Fruit fly (Drosophila melanogaster) whole organism, embryonic: ENCODE measurements around the gene Sil1.

Experiments
- CG10543 ChIP-seq: fragments of 200-800 bp; sonication (Bioruptor generic); optimal IDR thresholded peaks from 3 replicates; lab custom pipeline; 2017; ENCODE audit warnings: missing biosample characterization, mild to moderate bottlenecking, missing genetic modification characterization, moderate library complexity
- CG11723 ChIP-seq: fragments of 200-800 bp; sonication (Bioruptor generic); optimal IDR thresholded peaks from 2 replicates; lab custom pipeline; 2017; ENCODE audit warnings: missing biosample characterization, mild to moderate bottlenecking, missing genetic modification characterization
- CG14441 ChIP-seq: fragments of 200-800 bp; sonication (Bioruptor generic); IDR thresholded peaks from 2 replicates; pipeline ENCODE4 v1.3.6; 2022; ENCODE audit warnings: missing biosample characterization, missing genetic modification characterization
- CG15073 ChIP-seq: fragments of 200-800 bp; sonication (Bioruptor generic); optimal IDR thresholded peaks from 2 replicates; lab custom pipeline; 2016; ENCODE audit warnings: missing biosample characterization, missing genetic modification characterization
- CG15479 ChIP-seq: fragments of 200-800 bp; sonication (Bioruptor generic); optimal IDR thresholded peaks from 3 replicates; lab custom pipeline; 2019; ENCODE audit warnings: missing biosample characterization, mild to moderate bottlenecking, missing genetic modification characterization, moderate library complexity
- CG17361 ChIP-seq: fragments of 200-800 bp; sonication (Bioruptor generic); IDR thresholded peaks from 3 replicates; pipeline ENCODE4 v1.3.6; 2022; ENCODE audit warnings: missing biosample characterization, missing genetic modification characterization
- CG3065 ChIP-seq: fragments of 200-800 bp; sonication (Bioruptor generic); optimal IDR thresholded peaks from 2 replicates; lab custom pipeline; 2016; ENCODE audit warnings: missing biosample characterization, missing genetic modification characterization
- CG32772 ChIP-seq: fragments of 200-800 bp; sonication (Bioruptor generic); IDR thresholded peaks from 2 replicates; pipeline ENCODE4 v1.3.6; 2022; ENCODE audit warnings: missing biosample characterization, missing genetic modification characterization
- CG3995 ChIP-seq: fragments of 200-800 bp; sonication (Bioruptor generic); optimal IDR thresholded peaks from 3 replicates; lab custom pipeline; 2016; ENCODE audit warnings: missing biosample characterization, missing genetic modification characterization
- CG4360 ChIP-seq: fragments of 200-800 bp; sonication (Bioruptor generic); IDR thresholded peaks from 2 replicates; pipeline ENCODE4 v1.3.6; 2022; ENCODE audit warnings: missing biosample characterization, missing genetic modification characterization
- CG7963 ChIP-seq: fragments of 200-800 bp; sonication (Bioruptor generic); IDR thresholded peaks from 3 replicates; pipeline ENCODE4 v1.3.6; 2022; ENCODE audit warnings: missing biosample characterization, missing genetic modification characterization; ENCODE audit not compliant: partially characterized antibody
- CG8478 ChIP-seq: fragments of >200 bp; optimal IDR thresholded peaks from 2 replicates; lab custom pipeline; 2018
- CG8944 ChIP-seq: fragments of 200-800 bp; sonication (Bioruptor generic); optimal IDR thresholded peaks from 3 replicates; lab custom pipeline; 2016; ENCODE audit warnings: missing biosample characterization, missing genetic modification characterization
- CG9437 ChIP-seq: fragments of 200-800 bp; sonication (Bioruptor generic); optimal IDR thresholded peaks from 2 replicates; lab custom pipeline; 2018; ENCODE audit warnings: missing biosample characterization, mild to moderate bottlenecking, missing genetic modification characterization
- D ChIP-seq, 2 experiments: fragments of 200-800 bp in 1 of 2; fragments of >200 bp in 1 of 2; sonication (Bioruptor generic) in 1 of 2; optimal IDR thresholded peaks; 2 replicates in 1 of 2; 3 replicates in 1 of 2; lab custom pipeline; 2017; ENCODE audit warnings: mild to moderate bottlenecking in 1 of 2, missing biosample characterization in 1 of 2, missing genetic modification characterization in 1 of 2, missing genetic modification reagents in 1 of 2
- Dad ChIP-seq: fragments of 200-800 bp; sonication (Bioruptor generic); optimal IDR thresholded peaks from 3 replicates; lab custom pipeline; 2016; ENCODE audit warnings: missing biosample characterization, missing genetic modification characterization
- Deaf1 ChIP-seq: fragments of 200-800 bp; optimal IDR thresholded peaks from 3 replicates; lab custom pipeline; 2019; ENCODE audit warnings: missing biosample characterization, mild to moderate bottlenecking, missing genetic modification characterization, moderate library complexity
- Dip3 ChIP-seq: fragments of 200-800 bp; sonication (Bioruptor generic); optimal IDR thresholded peaks from 3 replicates; lab custom pipeline; 2016; ENCODE audit warnings: missing biosample characterization, missing genetic modification characterization
- Eip74EF ChIP-seq, 2 experiments: fragments of 200-800 bp in 1 of 2; fragments of >200 bp in 1 of 2; sonication (Bioruptor generic) in 1 of 2; optimal IDR thresholded peaks; 2 replicates each; lab custom pipeline; 2017 to 2019; ENCODE audit warnings: missing biosample characterization in 2 of 2, missing genetic modification characterization in 2 of 2, mild to moderate bottlenecking in 1 of 2, moderate library complexity in 1 of 2
- Ets97D ChIP-seq: fragments of 200-800 bp; sonication (Bioruptor generic); optimal IDR thresholded peaks from 3 replicates; lab custom pipeline; 2016; ENCODE audit warnings: missing biosample characterization, missing genetic modification characterization
- H15 ChIP-seq: fragments of 200-800 bp; sonication (Bioruptor generic); IDR thresholded peaks from 3 replicates; pipeline ENCODE4 v1.3.6; 2022; ENCODE audit warnings: missing biosample characterization, missing genetic modification characterization
- Hand ChIP-seq: fragments of 200-800 bp; sonication (Bioruptor generic); optimal IDR thresholded peaks from 2 replicates; lab custom pipeline; 2017; ENCODE audit warnings: mild to moderate bottlenecking, missing biosample characterization, missing genetic modification reagents, missing genetic modification characterization
- HmgZ ChIP-seq: fragments of 200-800 bp; sonication (Bioruptor generic); optimal IDR thresholded peaks from 2 replicates; lab custom pipeline; 2018; ENCODE audit warnings: missing biosample characterization, mild to moderate bottlenecking, missing genetic modification characterization
- NFAT ChIP-seq: fragments of 200-800 bp; sonication (Bioruptor generic); IDR thresholded peaks from 2 replicates; pipeline ENCODE4 v1.3.6; 2022; ENCODE audit warnings: missing biosample characterization, missing genetic modification characterization
- Nf-YC ChIP-seq: fragments of 200-800 bp; optimal IDR thresholded peaks from 3 replicates; lab custom pipeline; 2019; ENCODE audit warnings: missing biosample characterization, mild to moderate bottlenecking, missing genetic modification characterization, moderate library complexity
- Side ChIP-seq: fragments of 200-800 bp; sonication (Bioruptor generic); optimal IDR thresholded peaks from 2 replicates; lab custom pipeline; 2016; ENCODE audit warnings: missing biosample characterization, missing genetic modification characterization
- ap ChIP-seq: fragments of 200-800 bp; sonication (Bioruptor generic); IDR thresholded peaks from 2 replicates; pipeline ENCODE4 v1.3.6; 2022; ENCODE audit warnings: missing biosample characterization, missing genetic modification characterization
- chinmo ChIP-seq: fragments of 200-800 bp; sonication (Bioruptor generic); IDR thresholded peaks from 4 replicates; pipeline ENCODE4 v1.3.6; 2022; ENCODE audit warnings: missing biosample characterization, missing genetic modification characterization; ENCODE audit not compliant: partially characterized antibody
- chn ChIP-seq: fragments of 200-800 bp; sonication (Bioruptor generic); optimal IDR thresholded peaks from 2 replicates; lab custom pipeline; 2016; ENCODE audit warnings: missing biosample characterization, missing genetic modification characterization
- dpn ChIP-seq, 2 experiments: fragments of 200-800 bp; sonication (Bioruptor generic); optimal IDR thresholded peaks; 3 replicates each; lab custom pipeline; 2016; ENCODE audit warnings: missing biosample characterization in 2 of 2, missing genetic modification characterization in 2 of 2
- gcm ChIP-seq: fragments of 200-800 bp; sonication (Bioruptor generic); optimal IDR thresholded peaks from 2 replicates; lab custom pipeline; 2019; ENCODE audit warnings: missing biosample characterization, mild to moderate bottlenecking, missing genetic modification characterization, moderate library complexity
- gem ChIP-seq: fragments of 200-800 bp; sonication (Bioruptor generic); optimal IDR thresholded peaks from 2 replicates; lab custom pipeline; 2019; ENCODE audit warnings: missing biosample characterization, mild to moderate bottlenecking, missing genetic modification characterization, moderate library complexity
- insv ChIP-seq, 2 experiments: fragments of 200-800 bp; sonication (Bioruptor generic); optimal IDR thresholded peaks; 3 replicates each; lab custom pipeline; 2016 to 2018; ENCODE audit warnings: missing biosample characterization in 2 of 2, missing genetic modification characterization in 2 of 2
- mirr ChIP-seq: fragments of 200-800 bp; sonication (Bioruptor generic); optimal IDR thresholded peaks from 3 replicates; lab custom pipeline; 2018; ENCODE audit warnings: missing biosample characterization, mild to moderate bottlenecking, missing genetic modification characterization
- pita ChIP-seq: fragments of 200-800 bp; sonication (Bioruptor generic); optimal IDR thresholded peaks from 2 replicates; lab custom pipeline; 2017; ENCODE audit warnings: missing biosample characterization, mild to moderate bottlenecking, missing genetic modification characterization
- pros ChIP-seq: fragments of 200-800 bp; sonication (Bioruptor generic); optimal IDR thresholded peaks from 3 replicates; lab custom pipeline; 2019; ENCODE audit warnings: missing biosample characterization, mild to moderate bottlenecking, missing genetic modification characterization, moderate library complexity
- toy ChIP-seq: fragments of 200-800 bp; sonication (Bioruptor generic); IDR thresholded peaks from 2 replicates; pipeline ENCODE4 v1.3.6; 2022; ENCODE audit warnings: missing biosample characterization, missing genetic modification characterization
- wor ChIP-seq: fragments of 200-800 bp; sonication (Bioruptor generic); IDR thresholded peaks from 2 replicates; pipeline ENCODE4 v1.3.6; 2022; ENCODE audit warnings: missing biosample characterization, missing genetic modification characterization
- z ChIP-seq: fragments of 200-800 bp; sonication (Bioruptor generic); IDR thresholded peaks from 3 replicates; pipeline ENCODE4 v1.3.6; 2022; ENCODE audit warnings: missing biosample characterization, missing genetic modification characterization

Gene Sil1

dm6 chr3R:25184540-25184939 is 50.8 kb downstream of the Sil1 start (continued):
- TF ChIP-seq D (optimal IDR thresholded peaks at IDR 0.05; lab: Kevin White, UChicago) = peak; percentile 66
- no peak for TF ChIP-seq D (GFP tag; optimal IDR thresholded peaks at IDR 0.05; lab: Kevin White, UChicago)
- TF ChIP-seq Dip3 (GFP tag; lab: Kevin White, UChicago) = no peak
- TF ChIP-seq CG7963 (GFP tag; lab: Robert Waterston, UW) = no peak
- no peak for TF ChIP-seq Dad (GFP tag; lab: Kevin White, UChicago)
- no peak for TF ChIP-seq Side (GFP tag; lab: Kevin White, UChicago)
- no peak for TF ChIP-seq pita (GFP tag; lab: Kevin White, UChicago)
- no peak for TF ChIP-seq HmgZ (tag; lab: Kevin White, UChicago)
- TF ChIP-seq CG10543 = no peak
- no peak for TF ChIP-seq CG4360 (GFP tag; lab: Robert Waterston, UW)
- no peak for TF ChIP-seq CG3995 (GFP tag; lab: Kevin White, UChicago)
- TF ChIP-seq dpn (GFP tag; optimal IDR thresholded peaks at IDR 0.05; lab: Kevin White, UChicago) = no peak
- TF ChIP-seq CG8944 (GFP tag; lab: Kevin White, UChicago) = no peak
- no peak for TF ChIP-seq CG11723 (GFP tag; lab: Kevin White, UChicago)
- no peak for TF ChIP-seq toy (GFP tag; lab: Robert Waterston, UW)
- TF ChIP-seq chn (GFP tag; lab: Kevin White, UChicago) = no peak
- TF ChIP-seq z (GFP tag; lab: Robert Waterston, UW) = peak; percentile 69; the same call in 1 of the 3 replicates
- peak; percentile 46 for TF ChIP-seq CG15479
- no peak for TF ChIP-seq Ets97D (GFP tag; lab: Kevin White, UChicago)
- TF ChIP-seq CG17361 (GFP tag; lab: Robert Waterston, UW) = no peak
- no peak for TF ChIP-seq CG3065 (GFP tag; lab: Kevin White, UChicago)
- no peak for TF ChIP-seq mirr (GFP tag; lab: Kevin White, UChicago)
- no peak for TF ChIP-seq H15 (GFP tag; lab: Robert Waterston, UW)
- no peak for TF ChIP-seq CG14441
- peak; percentile 95 for TF ChIP-seq pros (GFP tag; lab: Kevin White, UChicago)
- peak; percentile 36 for TF ChIP-seq Nf-YC (tag; lab: Kevin White, UChicago)
- no peak for TF ChIP-seq insv (GFP tag; optimal IDR thresholded peaks at IDR 0.05; lab: Kevin White, UChicago)
- no peak for TF ChIP-seq Eip74EF (GFP tag; optimal IDR thresholded peaks at IDR 0.05; lab: Kevin White, UChicago)
- no peak for TF ChIP-seq gem (tag; lab: Kevin White, UChicago)
- peak; percentile 43 for TF ChIP-seq CG8478 (lab: Kevin White, UChicago)
- TF ChIP-seq gcm (GFP tag; lab: Kevin White, UChicago) = no peak
- TF ChIP-seq chinmo = 0 out of 4 replicates have a peak, but pooled peaks have one; percentile 11
- TF ChIP-seq Hand (GFP tag; lab: Kevin White, UChicago) = no peak
- no peak for TF ChIP-seq CG32772 (GFP tag; lab: Robert Waterston, UW)
- TF ChIP-seq ap (GFP tag; lab: Robert Waterston, UW) = no peak
- TF ChIP-seq Deaf1 (tag; lab: Kevin White, UChicago) = peak; percentile 61
- no peak for TF ChIP-seq CG15073 (GFP tag; lab: Kevin White, UChicago)
- TF ChIP-seq wor = no peak
- TF ChIP-seq CG9437 = no peak
- no peak for TF ChIP-seq NFAT
